Worm (Caenorhabditis elegans): ENCODE measurements around the gene srb-5.

Gene srb-5

DNA sequence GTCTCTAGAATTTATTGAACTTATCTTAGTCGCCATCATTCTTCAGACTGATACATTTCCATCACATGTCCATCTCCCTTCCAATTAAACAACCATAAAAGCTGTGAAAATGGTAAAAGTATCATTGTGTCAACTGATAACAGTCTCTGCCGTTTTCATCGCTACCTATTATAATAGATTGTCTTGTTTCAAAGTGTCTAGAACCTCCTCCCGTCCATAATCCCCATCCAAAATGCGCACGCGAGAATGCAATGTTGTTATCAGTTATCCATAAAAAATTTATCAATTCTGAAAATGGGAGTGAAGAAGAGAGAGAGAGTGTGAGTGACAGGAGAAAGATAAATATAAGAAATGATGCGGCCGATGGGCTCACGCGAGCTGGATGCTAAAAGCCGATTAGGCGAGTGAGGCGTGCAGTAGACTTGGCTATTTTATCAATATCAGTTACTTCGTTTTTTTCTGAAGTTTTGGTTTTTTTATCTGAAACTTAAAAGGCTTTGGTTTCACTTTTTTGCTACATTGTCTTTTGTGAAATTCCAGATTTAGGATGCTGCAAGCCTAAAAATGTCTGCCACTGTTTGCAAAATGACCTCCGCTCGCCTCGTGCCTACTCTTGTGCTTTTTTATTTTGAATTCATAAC, 38.9 kb upstream of the srb-5 start:
- TF ChIP-seq pag-3 (tag; optimal IDR thresholded peaks at IDR 0.05; ENCODE audit: borderline replicate concordance, insufficient read depth) (no peak), elt-2 (tag; optimal IDR thresholded peaks at IDR 0.05) (peak; percentile 99), F16B12.6 (tag; optimal IDR thresholded peaks at IDR 0.05) (no peak), ceh-88 (GFP tag; IDR thresholded peaks at IDR 0.05) (no peak), nhr-19 (GFP tag; conservative IDR thresholded peaks at IDR 0.05) (no peak), egl-27 (tag; optimal IDR thresholded peaks at IDR 0.05) (no peak), lin-14 (GFP tag; optimal IDR thresholded peaks at IDR 0.05) (peak; percentile 32), blmp-1 (tag; optimal IDR thresholded peaks at IDR 0.05) (peak; percentile 46), nhr-85 (tag) (peak; percentile 67), nhr-90 (tag; optimal IDR thresholded peaks at IDR 0.05; ENCODE audit: poor library complexity) (peak; percentile 42), ama-1 (optimal IDR thresholded peaks at IDR 0.05) (no peak), dsc-1 (tag; optimal IDR thresholded peaks at IDR 0.05) (peak; percentile 50), nhr-71 (tag; optimal IDR thresholded peaks at IDR 0.05) (peak; percentile 44), nhr-47 (tag; optimal IDR thresholded peaks at IDR 0.05) (peak; percentile 16), C04F5.9 (tag; optimal IDR thresholded peaks at IDR 0.05) (no peak), hpl-2 (GFP tag; optimal IDR thresholded peaks at IDR 0.05) (no peak), nhr-237 (tag; optimal IDR thresholded peaks at IDR 0.05) (no peak), jun-1 (tag; optimal IDR thresholded peaks at IDR 0.05) (peak; percentile 61), unc-130 (tag; optimal IDR thresholded peaks at IDR 0.05) (no peak), vab-15 (tag; optimal IDR thresholded peaks at IDR 0.05) (no peak), lin-15B (tag; optimal IDR thresholded peaks at IDR 0.05) (no peak), efl-3 (GFP tag; optimal IDR thresholded peaks at IDR 0.05) (no peak), zag-1 (tag; optimal IDR thresholded peaks at IDR 0.05) (no peak), nhr-20 (tag; optimal IDR thresholded peaks at IDR 0.05) (peak; percentile 16), C34B4.2 (tag; optimal IDR thresholded peaks at IDR 0.05) (no peak), skn-1 (tag; optimal IDR thresholded peaks at IDR 0.05) (no peak), elt-3 (tag; optimal IDR thresholded peaks at IDR 0.05) (peak in 4 of 6 experiments; percentile 22 to 77 (median 43)), pqm-1 (tag; optimal IDR thresholded peaks at IDR 0.05) (peak; percentile 82), C16A3.4 (tag; optimal IDR thresholded peaks at IDR 0.05) (no peak), lsy-2 (tag; optimal IDR thresholded peaks at IDR 0.05) (peak in 1 of 2 experiments; percentile 10), nhr-11 (tag; optimal IDR thresholded peaks at IDR 0.05) (no peak), tlp-1 (tag; optimal IDR thresholded peaks at IDR 0.05) (peak; percentile 69), isw-1 (GFP tag; IDR thresholded peaks at IDR 0.05) (no peak), ztf-11 (tag; optimal IDR thresholded peaks at IDR 0.05) (no peak), hlh-4 (tag; optimal IDR thresholded peaks at IDR 0.05) (no peak), lin-35 (GFP tag; optimal IDR thresholded peaks at IDR 0.05) (peak in 1 of 2 experiments; percentile 55), mep-1 (tag; optimal IDR thresholded peaks at IDR 0.05) (peak; percentile 22), irx-1 (tag; optimal IDR thresholded peaks at IDR 0.05) (no peak), mab-9 (GFP tag; IDR thresholded peaks at IDR 0.05) (no peak)

DNA sequence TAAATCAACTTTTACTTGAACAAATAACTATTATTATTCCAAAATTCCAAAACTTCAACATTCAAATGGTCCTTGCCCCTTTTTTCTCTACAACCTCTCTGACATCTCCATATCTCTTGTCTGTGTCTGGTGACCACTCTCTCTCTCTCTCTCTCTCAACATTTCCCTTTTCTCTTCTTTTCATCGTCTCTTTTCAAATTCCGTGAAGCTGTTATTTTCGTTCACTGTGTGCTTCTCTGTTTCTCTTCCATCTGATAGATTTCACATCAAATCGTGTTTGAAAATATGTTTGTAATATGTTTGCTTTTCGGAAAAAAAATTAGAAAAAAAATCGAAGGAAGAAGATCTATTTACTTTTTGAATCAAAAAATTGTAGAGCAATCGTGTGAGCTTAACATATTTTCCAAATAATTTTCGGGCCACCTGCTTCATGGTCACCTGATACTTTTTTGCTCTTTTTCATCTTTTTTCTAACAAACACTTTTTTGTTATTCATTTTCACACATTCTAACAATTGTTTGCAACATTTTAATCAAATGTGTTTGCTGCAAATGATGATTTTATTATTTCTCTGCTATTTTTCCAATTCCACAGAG, 37.9 kb upstream of the srb-5 start:
- TF ChIP-seq unc-62 (GFP tag; optimal IDR thresholded peaks at IDR 0.05) (no peak), nhr-237 (tag; optimal IDR thresholded peaks at IDR 0.05) (no peak), unc-86 (tag; optimal IDR thresholded peaks at IDR 0.05) (peak; percentile 40), tbx-2 (tag; optimal IDR thresholded peaks at IDR 0.05) (peak; percentile 46), ceh-88 (GFP tag; IDR thresholded peaks at IDR 0.05) (no peak), mep-1 (tag; optimal IDR thresholded peaks at IDR 0.05) (peak; percentile 41), snu-23 (GFP tag; optimal IDR thresholded peaks at IDR 0.05) (peak; percentile 70), snpc-4 (tag; optimal IDR thresholded peaks at IDR 0.05) (peak; percentile 38), rnt-1 (tag; optimal IDR thresholded peaks at IDR 0.05) (peak; percentile 48), F16B12.6 (tag; optimal IDR thresholded peaks at IDR 0.05) (no peak), blmp-1 (tag; optimal IDR thresholded peaks at IDR 0.05) (peak; percentile 87), Y116A8C.19 (tag; optimal IDR thresholded peaks at IDR 0.05; ENCODE audit: borderline replicate concordance) (no peak), sptf-1 (tag; optimal IDR thresholded peaks at IDR 0.05) (no peak), swsn-7 (tag; optimal IDR thresholded peaks at IDR 0.05) (peak; percentile 30), ztf-4 (tag; optimal IDR thresholded peaks at IDR 0.05) (no peak), pag-3 (tag; optimal IDR thresholded peaks at IDR 0.05; ENCODE audit: borderline replicate concordance, insufficient read depth) (no peak), fos-1 (tag; optimal IDR thresholded peaks at IDR 0.05) (no peak), unc-98 (GFP tag; IDR thresholded peaks at IDR 0.05) (no peak), C16A3.4 (tag; optimal IDR thresholded peaks at IDR 0.05) (peak; percentile 7), lir-3 (tag; optimal IDR thresholded peaks at IDR 0.05; ENCODE audit: poor library complexity) (no peak)

All from whole organism, L1 larva.